Fruit fly (Drosophila melanogaster): Measurements from ENCODE around the gene CG31928.

Gene CG31928

dm6 chr2L:1491791-1492345 is at the start of gene CG31928:
Gene CG31928, plus strand, starts transcription at chr2L:1492295.
- no peak for TF ChIP-seq noc (tag; optimal IDR thresholded peaks at IDR 0.05)

- TF ChIP-seq noc (tag; optimal IDR thresholded peaks at IDR 0.05) = no peak
Measured at dm6 chr2L:1443509-1443908, 48.6 kb upstream of the CG31928 start.

dm6 chr2L:1445048-1445447 is 47.0 kb upstream of the CG31928 start:
- TF ChIP-seq noc (tag; optimal IDR thresholded peaks at IDR 0.05) = no peak

DNA sequence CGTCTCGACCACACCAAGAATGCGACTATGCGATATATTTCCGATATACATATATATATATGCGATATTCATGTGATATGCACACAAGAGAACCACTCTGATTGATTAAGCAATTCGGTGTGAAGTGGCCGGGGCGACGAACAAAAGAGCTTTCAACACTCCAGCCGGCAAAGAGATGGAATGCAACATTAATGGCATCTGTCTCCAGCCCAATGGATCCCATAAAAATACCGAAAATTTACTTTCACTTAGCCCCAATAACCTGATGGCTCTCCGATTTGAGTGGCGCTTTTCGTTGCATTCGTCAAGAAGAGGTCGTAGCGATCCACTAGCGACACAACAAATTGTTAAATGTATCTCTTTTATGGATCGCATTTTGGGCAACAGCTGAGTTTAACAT is 45.4 kb upstream of the CG31928 start:
- TF ChIP-seq noc (tag; optimal IDR thresholded peaks at IDR 0.05) = no peak

DNA sequence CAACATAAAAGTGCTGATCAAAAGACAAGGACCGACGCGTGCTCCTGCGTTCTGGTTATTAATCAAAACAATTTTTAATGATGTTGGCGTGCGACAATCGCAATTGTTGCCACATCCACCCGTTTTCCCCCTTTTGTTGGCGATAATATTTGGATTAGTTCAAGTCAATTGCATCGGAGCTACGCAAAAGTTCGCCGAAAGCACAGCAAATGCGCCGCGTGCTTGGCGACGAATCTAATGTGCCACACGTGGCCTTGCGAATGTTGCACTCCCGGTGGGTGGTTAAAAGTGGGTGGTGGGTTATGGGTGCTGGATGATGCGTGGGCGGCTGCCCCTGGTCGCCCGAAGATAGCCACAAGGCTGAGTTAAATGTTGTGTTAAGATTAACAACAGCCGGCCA is 44.4 kb upstream of the CG31928 start:
- no peak for TF ChIP-seq noc (tag; optimal IDR thresholded peaks at IDR 0.05)

- TF ChIP-seq noc (tag; optimal IDR thresholded peaks at IDR 0.05) = no peak
Measured at dm6 chr2L:1448188-1448587, 43.9 kb upstream of the CG31928 start.

- TF ChIP-seq noc (tag; optimal IDR thresholded peaks at IDR 0.05) = no peak
Measured at dm6 chr2L:1449718-1450441, 42.2 kb upstream of the CG31928 start.

DNA sequence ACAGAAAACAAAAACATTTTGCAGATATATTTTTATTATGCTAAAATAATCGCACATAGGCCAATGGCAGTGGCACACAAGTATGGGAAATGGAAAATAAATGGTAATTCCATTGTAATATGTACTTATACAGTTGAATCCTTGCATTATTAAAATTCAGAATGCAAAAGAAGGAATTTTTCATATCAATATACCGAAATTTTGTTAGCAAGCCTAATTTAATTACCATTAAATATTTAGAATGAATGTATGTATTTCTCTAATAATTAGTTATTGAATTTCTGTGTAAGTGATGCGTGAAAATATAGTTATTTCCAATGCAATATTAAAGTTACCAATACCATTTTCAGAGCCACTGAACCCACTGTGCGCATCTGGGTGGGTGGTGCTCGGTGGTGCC is 36.6 kb upstream of the CG31928 start:
- TF ChIP-seq noc (tag; optimal IDR thresholded peaks at IDR 0.05) = no peak

DNA sequence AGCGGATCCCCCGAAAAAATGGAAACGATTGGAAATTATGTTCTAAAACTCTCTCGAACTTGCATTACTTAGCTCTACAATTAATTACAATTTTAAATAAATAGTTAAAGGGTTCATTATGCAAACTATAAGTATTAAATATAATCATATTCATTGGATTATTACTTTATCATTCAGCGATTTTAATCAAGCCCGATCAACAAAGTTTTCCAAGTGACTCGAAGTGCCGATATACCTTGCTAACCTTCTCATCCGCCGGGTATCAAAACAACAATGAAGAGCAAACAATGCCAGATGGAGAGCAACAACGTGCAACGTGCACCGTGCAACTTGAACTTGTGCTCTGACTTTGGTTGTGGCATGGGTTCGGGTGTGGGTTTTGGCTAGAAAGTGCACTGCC is 35.8 kb upstream of the CG31928 start:
- TF ChIP-seq noc (tag; optimal IDR thresholded peaks at IDR 0.05) = no peak

DNA sequence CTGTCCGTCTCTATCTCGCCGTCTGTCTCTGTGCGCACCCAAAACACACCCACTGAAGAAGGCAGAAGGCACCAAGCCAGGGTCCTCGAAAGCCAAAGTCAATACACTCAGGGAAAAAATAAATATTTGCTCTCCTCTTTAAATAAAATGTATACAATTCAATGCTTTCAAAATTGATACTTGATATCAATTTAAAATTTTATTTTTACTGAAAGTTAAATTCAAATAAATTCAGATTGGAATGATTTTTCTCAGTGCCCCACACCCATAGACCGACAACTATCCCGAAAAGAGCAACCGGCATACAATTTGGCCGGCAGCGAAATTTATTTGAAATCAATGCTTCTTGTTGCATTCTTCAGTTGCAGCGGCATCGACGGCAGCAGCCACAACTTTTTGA is 35.3 kb upstream of the CG31928 start:
- TF ChIP-seq noc (tag; optimal IDR thresholded peaks at IDR 0.05) = no peak

DNA sequence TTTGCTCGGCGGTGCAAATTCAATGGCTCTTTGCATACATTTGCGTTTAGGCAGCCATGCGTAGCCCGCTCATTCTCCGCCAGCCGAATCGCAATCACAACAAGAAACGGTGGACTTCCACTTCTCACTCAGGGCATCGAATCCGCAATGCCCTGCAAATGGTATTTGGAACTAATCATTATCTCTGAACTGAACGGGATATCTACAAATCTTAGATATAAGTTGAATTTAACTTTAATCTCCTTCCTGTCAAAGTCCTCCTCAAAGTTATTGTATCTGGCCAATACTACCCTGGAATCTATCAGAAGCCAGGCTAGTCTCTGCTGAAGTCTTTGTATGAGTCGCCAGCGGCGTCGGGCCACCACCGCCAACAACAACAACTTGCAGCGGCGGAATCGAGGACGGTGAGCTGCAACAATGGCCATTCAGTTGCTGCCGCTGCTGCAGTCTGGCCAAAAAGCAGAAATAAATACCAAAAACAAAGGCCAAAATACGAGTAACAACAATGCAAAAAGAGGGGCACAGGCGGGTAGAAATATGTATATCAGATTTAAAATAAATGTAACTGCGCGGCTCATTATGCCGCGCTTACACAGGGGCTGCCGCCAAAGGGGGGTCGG is 33.4 kb upstream of the CG31928 start:
- TF ChIP-seq noc (tag; optimal IDR thresholded peaks at IDR 0.05) = no peak

dm6 chr2L:1459344-1459743 is 32.8 kb upstream of the CG31928 start:
- no peak for TF ChIP-seq noc (tag; optimal IDR thresholded peaks at IDR 0.05)

DNA sequence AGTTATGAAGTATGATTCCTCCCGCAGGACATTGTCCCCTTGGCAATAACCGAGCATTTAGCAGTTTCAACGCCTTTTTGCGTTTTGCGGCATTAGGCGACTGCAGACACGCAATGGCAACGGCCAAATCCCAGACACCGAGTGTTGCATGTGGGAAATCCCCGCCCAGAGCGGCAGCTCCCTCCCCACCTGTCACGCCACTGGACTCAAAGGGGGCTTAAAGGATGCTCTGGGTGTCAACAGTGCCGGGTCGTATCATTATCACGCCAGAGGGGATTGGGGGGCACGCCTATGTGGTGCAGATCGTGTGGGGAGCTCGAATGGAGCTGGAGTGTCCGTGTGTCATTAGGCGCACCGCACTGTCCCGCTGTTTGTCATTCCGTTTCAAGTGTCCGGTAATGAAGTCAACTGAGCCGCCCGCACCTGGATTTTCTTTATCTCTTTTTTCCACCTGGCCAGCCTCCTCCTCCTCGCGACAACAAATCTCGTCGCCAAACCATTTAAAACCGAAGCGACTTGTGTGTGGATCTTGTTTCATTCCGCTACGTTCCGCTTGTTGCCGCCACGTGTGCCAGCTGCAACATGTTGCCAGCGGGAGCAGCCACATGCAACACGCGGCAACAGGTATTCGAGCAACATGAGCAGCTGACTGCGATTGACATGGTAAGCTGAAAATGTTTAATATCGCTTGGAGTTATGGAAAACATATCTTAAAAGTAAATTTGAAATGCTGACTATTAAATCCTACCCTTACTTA is 31.5 kb upstream of the CG31928 start:
- TF ChIP-seq noc (tag; optimal IDR thresholded peaks at IDR 0.05) = no peak

dm6 chr2L:1462136-1462535 is 30.0 kb upstream of the CG31928 start:
- no peak for TF ChIP-seq noc (tag; optimal IDR thresholded peaks at IDR 0.05)

DNA sequence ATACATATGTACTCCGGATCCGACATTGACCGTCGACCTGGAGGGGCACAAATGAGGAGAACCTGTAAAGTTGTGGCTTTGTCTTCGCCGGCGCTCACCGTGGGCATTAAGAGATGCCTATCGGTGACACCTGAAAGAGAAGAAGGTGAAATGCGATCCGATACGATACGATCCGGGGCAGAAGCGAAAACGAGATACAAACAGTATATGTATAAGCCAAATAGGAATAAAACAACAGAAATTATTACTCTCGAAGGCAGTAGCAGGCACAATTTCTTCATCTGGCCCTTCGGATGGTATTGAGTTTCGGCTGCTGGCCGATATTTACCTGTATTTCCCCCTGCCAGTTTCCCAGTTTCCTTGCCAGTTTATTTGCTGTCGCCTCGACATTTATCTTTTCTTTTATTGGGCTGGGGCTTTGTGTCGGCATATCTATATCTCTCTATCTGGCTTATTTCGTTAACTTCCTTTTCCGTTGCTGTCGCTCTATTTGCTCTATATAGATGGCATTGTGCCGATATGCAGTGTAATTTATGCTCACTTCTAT is 28.7 kb upstream of the CG31928 start:
- no peak for TF ChIP-seq noc (tag; optimal IDR thresholded peaks at IDR 0.05)

dm6 chr2L:1470009-1470408 is 22.1 kb upstream of the CG31928 start:
- TF ChIP-seq noc (tag; optimal IDR thresholded peaks at IDR 0.05) = no peak

Measured in whole organism, larva.